Worm (Caenorhabditis elegans): ENCODE data around the gene sru-36.

sru-36 gene

DNA sequence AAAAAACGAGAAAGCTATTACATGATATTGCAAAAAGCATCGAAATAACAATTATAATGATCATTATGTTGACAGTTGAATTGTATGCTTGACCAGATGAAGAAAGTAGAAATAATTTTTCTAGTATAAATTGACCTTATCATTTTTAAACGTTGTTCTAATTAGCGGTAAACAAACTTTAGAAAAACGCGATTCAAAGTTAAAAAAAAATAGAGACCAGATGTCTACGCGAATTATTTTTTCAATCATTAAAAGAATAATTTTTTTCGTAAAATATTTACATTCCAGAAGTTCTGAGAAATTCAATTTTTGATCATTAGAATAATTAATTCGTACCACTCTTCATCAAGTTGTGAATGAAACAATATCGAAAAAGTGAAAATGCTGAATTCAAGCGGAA is 39.5 kb upstream of the sru-36 start, which contains the start of gene F46B6.10:
TSS of gene F46B6.10 (minus strand) at position 101 of the 400 bp plus-strand sequence.
- TF ChIP-seq C04F5.9 (tag; optimal IDR thresholded peaks at IDR 0.05) (no peak), unc-86 (tag; optimal IDR thresholded peaks at IDR 0.05) (no peak)

- no peak for TF ChIP-seq mab-9 (GFP tag; IDR thresholded peaks at IDR 0.05)
- no peak for TF ChIP-seq efl-1 (optimal IDR thresholded peaks at IDR 0.05)
- peak in 1 of 2 experiments; percentile 72 for TF ChIP-seq efl-1 (GFP tag; optimal IDR thresholded peaks at IDR 0.05 in 1 of 2)
Measured at ce11 chrV:9803176-9803575, 38.3 kb upstream of the sru-36 start, which contains the start of gene sru-39. TSS of gene sru-39 (plus strand) at chrV:9803476.

DNA sequence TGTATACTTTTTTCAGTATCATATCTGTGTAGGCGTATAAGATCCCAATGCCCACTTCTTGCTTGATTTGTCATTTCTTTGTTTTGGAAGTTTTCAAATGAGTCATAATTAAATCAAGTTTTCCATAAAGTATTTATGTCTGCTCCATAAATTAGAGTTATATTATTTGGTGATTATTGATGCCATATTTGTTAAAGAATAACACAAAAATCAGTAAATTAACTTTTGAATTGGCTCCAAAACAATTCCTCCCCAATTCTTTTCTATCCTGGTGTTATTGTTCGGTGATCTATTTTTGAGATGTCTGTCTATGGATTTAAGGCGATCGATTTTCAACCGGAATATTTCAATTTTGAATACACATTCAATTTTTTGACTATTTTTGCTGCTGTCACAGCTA is 36.3 kb upstream of the sru-36 start, which contains the start of gene sru-37:
TSS of gene sru-37 (plus strand) at position 301 of the 400 bp plus-strand sequence.
- TF ChIP-seq ets-5 (GFP tag; IDR thresholded peaks at IDR 0.05) (no peak), dsc-1 (tag; optimal IDR thresholded peaks at IDR 0.05) (no peak), alr-1 (tag; optimal IDR thresholded peaks at IDR 0.05; ENCODE audit: borderline replicate concordance) (no peak)

- TF ChIP-seq unc-86 (tag; optimal IDR thresholded peaks at IDR 0.05) (no peak), hlh-4 (tag; optimal IDR thresholded peaks at IDR 0.05) (peak; percentile 4)
Measured at ce11 chrV:9811154-9811553, 30.3 kb upstream of the sru-36 start, which contains the start of gene sru-29. TSS of gene sru-29 (plus strand) at chrV:9811454.

ce11 chrV:9812216-9812615 is 29.3 kb upstream of the sru-36 start:
- TF ChIP-seq alr-1 (tag; optimal IDR thresholded peaks at IDR 0.05; ENCODE audit: borderline replicate concordance) (no peak), snpc-4 (tag; optimal IDR thresholded peaks at IDR 0.05) (no peak), ceh-82 (tag; optimal IDR thresholded peaks at IDR 0.05) (no peak), lin-13 (GFP tag; optimal IDR thresholded peaks at IDR 0.05) (no peak), nhr-84 (tag; optimal IDR thresholded peaks at IDR 0.05) (no peak), grh-1 (GFP tag; IDR thresholded peaks at IDR 0.05) (no peak), lir-3 (tag; optimal IDR thresholded peaks at IDR 0.05; ENCODE audit: poor library complexity) (no peak), nhr-237 (tag; optimal IDR thresholded peaks at IDR 0.05) (no peak), lsy-2 (tag; optimal IDR thresholded peaks at IDR 0.05) (no peak), rnt-1 (tag; optimal IDR thresholded peaks at IDR 0.05) (no peak), ceh-8 (GFP tag; optimal IDR thresholded peaks at IDR 0.05) (no peak), C04F5.9 (tag; optimal IDR thresholded peaks at IDR 0.05) (no peak), nhr-20 (tag; optimal IDR thresholded peaks at IDR 0.05) (no peak), nhr-47 (tag; optimal IDR thresholded peaks at IDR 0.05) (no peak), dpl-1 (GFP tag; optimal IDR thresholded peaks at IDR 0.05) (no peak), ztf-4 (tag; optimal IDR thresholded peaks at IDR 0.05) (no peak), elt-3 (tag; optimal IDR thresholded peaks at IDR 0.05) (no peak), swsn-7 (tag; optimal IDR thresholded peaks at IDR 0.05) (no peak)

DNA sequence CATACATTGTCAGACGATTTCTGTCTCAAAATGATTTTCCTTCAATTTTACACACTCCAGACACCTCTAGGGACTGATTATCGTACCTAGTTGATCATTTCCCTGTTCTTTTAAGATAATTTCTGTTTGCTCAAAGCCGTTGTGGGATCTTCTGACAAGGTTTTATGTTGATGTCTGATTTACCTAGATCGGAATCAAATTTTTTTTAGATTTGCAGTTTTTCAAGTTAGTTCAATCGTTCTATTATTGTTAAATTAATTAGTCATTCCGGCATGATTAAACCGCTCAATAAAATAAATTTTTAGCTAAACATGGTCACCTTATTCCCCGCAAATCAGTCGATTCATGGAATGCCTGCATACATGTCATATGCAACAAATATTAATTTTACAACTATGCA is 27.9 kb upstream of the sru-36 start, which contains the start of gene sru-30:
TSS of gene sru-30 (plus strand) at position 301 of the 400 bp plus-strand sequence.
- TF ChIP-seq ceh-63 (GFP tag; optimal IDR thresholded peaks at IDR 0.05), result no peak
- TF ChIP-seq nhr-90 (tag; optimal IDR thresholded peaks at IDR 0.05; ENCODE audit: poor library complexity), result no peak
- no peak for TF ChIP-seq efl-1 (optimal IDR thresholded peaks at IDR 0.05)
- no peak for TF ChIP-seq efl-1 (GFP tag; optimal IDR thresholded peaks at IDR 0.05 in 1 of 2)
- no peak for TF ChIP-seq rnt-1 (tag; optimal IDR thresholded peaks at IDR 0.05)
- TF ChIP-seq tbx-2 (tag; optimal IDR thresholded peaks at IDR 0.05), result no peak
- TF ChIP-seq efl-3 (GFP tag; optimal IDR thresholded peaks at IDR 0.05), result no peak
- TF ChIP-seq elt-2 (tag; optimal IDR thresholded peaks at IDR 0.05), result no peak
- TF ChIP-seq swsn-7 (tag; optimal IDR thresholded peaks at IDR 0.05), result no peak
- no peak for TF ChIP-seq snu-23 (GFP tag; optimal IDR thresholded peaks at IDR 0.05)
- TF ChIP-seq unc-30 (tag; optimal IDR thresholded peaks at IDR 0.05), result no peak
- TF ChIP-seq nhr-19 (GFP tag; conservative IDR thresholded peaks at IDR 0.05), result no peak
- TF ChIP-seq fkh-10 (GFP tag; optimal IDR thresholded peaks at IDR 0.05), result no peak
- no peak for TF ChIP-seq nhr-20 (tag; optimal IDR thresholded peaks at IDR 0.05)
- TF ChIP-seq snpc-4 (tag; optimal IDR thresholded peaks at IDR 0.05), result no peak
- no peak for TF ChIP-seq nhr-84 (tag; optimal IDR thresholded peaks at IDR 0.05)
- no peak for TF ChIP-seq pag-3 (tag; optimal IDR thresholded peaks at IDR 0.05; ENCODE audit: borderline replicate concordance, insufficient read depth)
